Worm (Caenorhabditis elegans): ENCODE results near the gene ncx-9.

Gene ncx-9

DNA sequence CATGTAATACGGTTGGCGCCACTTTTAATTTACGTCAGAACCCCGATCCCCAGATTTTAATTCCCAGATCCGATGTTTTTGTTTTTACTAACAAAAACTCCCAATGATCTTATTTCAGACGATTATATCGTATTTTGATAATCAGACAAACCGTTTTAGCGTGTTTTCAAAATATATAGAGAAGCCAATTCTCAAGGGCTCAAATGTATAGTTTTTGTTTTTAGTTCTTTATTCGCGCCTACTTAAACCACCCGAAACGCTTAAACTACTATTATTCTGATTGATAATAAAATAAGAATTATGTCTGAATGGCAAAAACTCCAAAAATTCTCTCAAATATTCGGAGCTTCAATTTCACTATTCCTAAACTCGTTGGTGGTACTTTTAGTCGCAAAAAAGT lies 38.5 kb downstream of the ncx-9 start, which contains the start of gene str-208:
Gene str-208, plus strand, starts transcription at position 301 of the 400 bp plus-strand sequence.
- TF ChIP-seq egl-27 (tag; optimal IDR thresholded peaks at IDR 0.05), result no peak
- TF ChIP-seq Y55F3AM.14 (GFP tag; optimal IDR thresholded peaks at IDR 0.05), result no peak

DNA sequence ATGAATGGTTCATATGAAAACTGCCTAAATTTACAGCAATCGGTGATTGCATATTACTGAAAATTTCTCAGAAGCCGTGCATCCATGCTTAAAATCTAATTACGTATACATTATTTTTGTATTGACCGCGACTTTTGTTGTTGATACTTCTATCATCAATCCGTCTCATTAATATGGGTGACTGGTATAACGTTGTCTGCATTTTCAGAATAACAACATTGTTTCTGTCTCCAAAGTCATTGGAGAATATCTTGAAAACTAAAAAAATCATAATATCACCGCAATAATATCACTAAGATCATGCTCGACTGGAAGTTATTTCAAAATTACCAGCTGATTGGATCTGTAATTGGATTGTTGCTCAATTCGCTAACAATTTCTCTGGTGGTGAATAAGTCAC lies 43.6 kb downstream of the ncx-9 start, which contains the start of gene str-207:
Gene str-207, plus strand, starts transcription at position 301 of the 400 bp plus-strand sequence.
- TF ChIP-seq peb-1 (tag; optimal IDR thresholded peaks at IDR 0.05) (no peak), dmd-4 (tag; optimal IDR thresholded peaks at IDR 0.05) (no peak), C34F6.9 (tag; optimal IDR thresholded peaks at IDR 0.05) (no peak), ZK546.5 (tag; optimal IDR thresholded peaks at IDR 0.05) (no peak), nhr-21 (tag; optimal IDR thresholded peaks at IDR 0.05) (no peak), ceh-82 (tag; optimal IDR thresholded peaks at IDR 0.05) (no peak), elt-3 (tag; optimal IDR thresholded peaks at IDR 0.05) (no peak), sem-4 (tag; optimal IDR thresholded peaks at IDR 0.05) (no peak)

DNA sequence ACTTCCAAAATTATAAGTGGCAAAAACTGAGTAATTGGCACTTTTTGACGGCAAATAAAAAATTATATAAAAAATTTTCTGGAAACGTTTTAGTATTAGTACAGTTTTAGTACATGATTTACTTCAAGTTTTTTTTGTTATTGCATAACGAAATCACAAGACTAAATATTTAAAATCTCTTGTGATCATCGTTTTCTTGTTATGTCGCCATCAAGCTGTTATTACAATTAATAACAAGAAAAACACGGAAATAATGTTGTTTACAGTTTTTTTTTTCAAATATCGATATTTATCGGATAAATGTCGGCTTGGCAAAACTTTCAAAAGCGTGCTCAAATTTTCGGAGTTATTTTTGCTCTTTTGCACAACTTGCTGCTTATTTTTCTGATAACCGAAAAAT lies 46.4 kb downstream of the ncx-9 start, which contains the start of gene str-209:
Gene str-209, plus strand, starts transcription at position 301 of the 400 bp plus-strand sequence.
- no peak for TF ChIP-seq aly-2 (tag; optimal IDR thresholded peaks at IDR 0.05)
- TF ChIP-seq ztf-4 (tag; optimal IDR thresholded peaks at IDR 0.05), result no peak
- TF ChIP-seq unc-62 (GFP tag; optimal IDR thresholded peaks at IDR 0.05), result no peak
- TF ChIP-seq sma-9 (GFP tag; optimal IDR thresholded peaks at IDR 0.05), result no peak
- no peak for TF ChIP-seq sma-9 (tag; optimal IDR thresholded peaks at IDR 0.05)
- TF ChIP-seq nhr-237 (tag; optimal IDR thresholded peaks at IDR 0.05), result no peak
- no peak for TF ChIP-seq Y55F3AM.14 (GFP tag; optimal IDR thresholded peaks at IDR 0.05)
- TF ChIP-seq ceh-16 (tag; optimal IDR thresholded peaks at IDR 0.05), result no peak

DNA sequence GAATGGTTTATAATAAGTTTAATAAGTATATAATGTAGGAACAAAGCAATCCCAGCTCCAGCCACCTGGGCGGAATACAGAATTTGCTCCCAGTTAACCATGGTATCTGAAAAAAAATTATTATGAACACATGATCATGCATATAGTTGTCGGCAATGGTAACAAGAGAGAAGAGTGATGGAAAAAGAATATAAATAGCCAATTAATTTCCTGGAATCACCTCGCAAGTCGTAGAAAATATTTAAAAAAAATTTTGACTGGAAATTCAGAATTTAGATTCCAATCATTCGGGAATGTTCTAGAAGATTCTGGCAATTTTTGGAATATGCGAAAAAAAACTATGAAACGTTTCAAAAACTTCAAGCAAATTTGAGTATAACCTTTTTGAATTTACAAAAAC lies 50.8 kb downstream of the ncx-9 start, which contains the start of gene str-211:
Gene str-211, minus strand, starts transcription at position 101 of the 400 bp plus-strand sequence.
- no peak for TF ChIP-seq elt-1 (tag; optimal IDR thresholded peaks at IDR 0.05)
- no peak for TF ChIP-seq snpc-4 (tag; optimal IDR thresholded peaks at IDR 0.05)
- no peak for TF ChIP-seq C34F6.9 (tag; optimal IDR thresholded peaks at IDR 0.05)
- no peak for TF ChIP-seq unc-55 (GFP tag; optimal IDR thresholded peaks at IDR 0.05)
- TF ChIP-seq ama-1 (optimal IDR thresholded peaks at IDR 0.05), result no peak
- TF ChIP-seq lsy-2 (tag; optimal IDR thresholded peaks at IDR 0.05), result no peak
- TF ChIP-seq lin-11 (tag; optimal IDR thresholded peaks at IDR 0.05), result no peak
- no peak for TF ChIP-seq ceh-82 (tag; optimal IDR thresholded peaks at IDR 0.05)
- TF ChIP-seq alr-1 (tag; optimal IDR thresholded peaks at IDR 0.05), result no peak
- no peak for TF ChIP-seq unc-39 (tag; optimal IDR thresholded peaks at IDR 0.05)
- TF ChIP-seq nhr-77 (tag; optimal IDR thresholded peaks at IDR 0.05), result no peak
- no peak for TF ChIP-seq ztf-4 (tag; optimal IDR thresholded peaks at IDR 0.05)
- TF ChIP-seq nhr-237 (tag; optimal IDR thresholded peaks at IDR 0.05), result no peak
- TF ChIP-seq nhr-11 (tag; optimal IDR thresholded peaks at IDR 0.05), result no peak
- no peak for TF ChIP-seq elt-3 (tag; optimal IDR thresholded peaks at IDR 0.05)
- TF ChIP-seq ztf-11 (tag; optimal IDR thresholded peaks at IDR 0.05), result no peak
- TF ChIP-seq nhr-25 (tag; optimal IDR thresholded peaks at IDR 0.05), result no peak
- no peak for TF ChIP-seq nhr-23 (tag; optimal IDR thresholded peaks at IDR 0.05)
- TF ChIP-seq aly-2 (tag; optimal IDR thresholded peaks at IDR 0.05), result no peak
